Fruit fly (Drosophila melanogaster): ENCODE measurements around the gene PolD1.

PolD1 gene

DNA sequence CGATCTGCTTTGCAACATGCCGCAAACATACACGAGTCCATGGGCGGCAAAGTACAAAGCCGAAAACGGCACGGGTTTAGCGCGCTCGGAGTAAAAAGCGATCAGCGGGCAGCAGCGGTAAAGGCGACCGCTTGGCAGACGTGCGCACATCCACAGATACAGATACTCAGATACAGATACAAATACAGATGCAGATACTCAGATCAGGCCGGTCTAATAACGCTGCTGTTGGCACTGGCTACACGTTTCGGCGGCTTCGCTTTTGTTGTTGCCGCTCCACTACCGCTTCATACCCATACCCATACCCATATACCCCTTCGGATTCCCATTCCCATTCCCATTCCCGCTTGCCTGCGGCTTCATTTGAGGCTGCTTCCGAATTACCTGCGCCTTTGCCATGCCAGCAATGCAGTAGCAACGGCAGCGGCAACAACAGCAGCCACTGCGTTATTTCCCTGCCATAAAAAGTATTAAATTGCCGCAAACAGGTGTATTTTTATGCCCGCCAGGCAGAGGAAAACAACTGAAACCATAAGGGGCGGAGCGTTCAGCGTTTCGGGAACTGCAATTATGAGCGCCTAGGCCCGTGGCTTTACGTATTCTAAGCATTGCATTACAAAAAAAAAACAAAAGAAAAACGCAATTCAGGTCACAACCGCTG, 37.5 kb upstream of the PolD1 start (continued):
- no peak for TF ChIP-seq nerfin-1 (tag; optimal IDR thresholded peaks at IDR 0.05)
- no peak for TF ChIP-seq CG10654 (GFP tag; optimal IDR thresholded peaks at IDR 0.05)
- no peak for TF ChIP-seq Jarid2 (GFP tag; optimal IDR thresholded peaks at IDR 0.05)
- no peak for TF ChIP-seq CG2129 (GFP tag; IDR thresholded peaks at IDR 0.05; ENCODE audit: partially characterized antibody)
- peak; percentile 80 for TF ChIP-seq zen (tag; optimal IDR thresholded peaks at IDR 0.05)
- no peak for TF ChIP-seq CG12659 (GFP tag; optimal IDR thresholded peaks at IDR 0.05)
- TF ChIP-seq CG33557 (GFP tag; optimal IDR thresholded peaks at IDR 0.05), result no peak
- no peak for TF ChIP-seq CG18599 (GFP tag; optimal IDR thresholded peaks at IDR 0.05)
- TF ChIP-seq CG30020 (tag; optimal IDR thresholded peaks at IDR 0.05), result no peak
- no peak for TF ChIP-seq sqz (GFP tag; optimal IDR thresholded peaks at IDR 0.05)
- TF ChIP-seq CG2202 (tag; optimal IDR thresholded peaks at IDR 0.05), result no peak
- no peak for TF ChIP-seq pfk (GFP tag; optimal IDR thresholded peaks at IDR 0.05)
- peak in 1 of 2 experiments; percentile 96 for TF ChIP-seq tll (GFP tag; optimal IDR thresholded peaks at IDR 0.05)
- TF ChIP-seq row (GFP tag; IDR thresholded peaks at IDR 0.05), result no peak
- no peak for TF ChIP-seq CG4730 (GFP tag; IDR thresholded peaks at IDR 0.05)
- no peak for TF ChIP-seq Antp (GFP tag; optimal IDR thresholded peaks at IDR 0.05)
- TF ChIP-seq Gsc (GFP tag; IDR thresholded peaks at IDR 0.05), result no peak
- no peak for TF ChIP-seq gsb (GFP tag; IDR thresholded peaks at IDR 0.05)
- TF ChIP-seq run (tag; optimal IDR thresholded peaks at IDR 0.05), result no peak
- peak; percentile 9 for TF ChIP-seq Med (GFP tag)
- TF ChIP-seq nau (GFP tag; optimal IDR thresholded peaks at IDR 0.05), result no peak
- no peak for TF ChIP-seq Vsx1 (GFP tag; optimal IDR thresholded peaks at IDR 0.05)
- TF ChIP-seq Lim3 (GFP tag; IDR thresholded peaks at IDR 0.05), result no peak
- TF ChIP-seq CG1529 (GFP tag; optimal IDR thresholded peaks at IDR 0.05), result no peak
- peak; percentile 32 for TF ChIP-seq grn (GFP tag; optimal IDR thresholded peaks at IDR 0.05)
- TF ChIP-seq HLH54F (GFP tag; optimal IDR thresholded peaks at IDR 0.05), result no peak
- no peak for TF ChIP-seq emc (GFP tag; optimal IDR thresholded peaks at IDR 0.05)
- TF ChIP-seq da (GFP tag; optimal IDR thresholded peaks at IDR 0.05), result no peak
- no peak for TF ChIP-seq Bdp1 (GFP tag; optimal IDR thresholded peaks at IDR 0.05)
- no peak for TF ChIP-seq btn (GFP tag; optimal IDR thresholded peaks at IDR 0.05)
- TF ChIP-seq CG11247 (GFP tag; IDR thresholded peaks at IDR 0.05), result 0 out of 2 replicates have a peak, but pooled peaks have one; percentile 23
- TF ChIP-seq CG6175 (GFP tag; IDR thresholded peaks at IDR 0.05), result 0 out of 3 replicates have a peak, but pooled peaks have one; percentile 45
- TF ChIP-seq wor (GFP tag; IDR thresholded peaks at IDR 0.05), result no peak
- TF ChIP-seq CG15514 (GFP tag; optimal IDR thresholded peaks at IDR 0.05), result no peak
- TF ChIP-seq D19B (GFP tag; optimal IDR thresholded peaks at IDR 0.05), result no peak
- TF ChIP-seq pita (GFP tag; optimal IDR thresholded peaks at IDR 0.05), result no peak
- no peak for TF ChIP-seq klu (GFP tag; IDR thresholded peaks at IDR 0.05)
- TF ChIP-seq Hmx (GFP tag; optimal IDR thresholded peaks at IDR 0.05), result no peak
- TF ChIP-seq Spps (tag; optimal IDR thresholded peaks at IDR 0.05), result no peak
- TF ChIP-seq Abd-B (GFP tag; optimal IDR thresholded peaks at IDR 0.05), result no peak
- TF ChIP-seq CG30431 (GFP tag; optimal IDR thresholded peaks at IDR 0.05), result no peak
- no peak for TF ChIP-seq cas (GFP tag; IDR thresholded peaks at IDR 0.05)
- TF ChIP-seq CkIIα-i1 (GFP tag; IDR thresholded peaks at IDR 0.05), result no peak
- TF ChIP-seq trh (GFP tag; optimal IDR thresholded peaks at IDR 0.05), result no peak
- no peak for TF ChIP-seq CG15696 (tag; optimal IDR thresholded peaks at IDR 0.05)
- TF ChIP-seq BEAF-32 (GFP tag; optimal IDR thresholded peaks at IDR 0.05), result no peak
- peak; percentile 24 for TF ChIP-seq oc (tag; optimal IDR thresholded peaks at IDR 0.05)
- no peak for TF ChIP-seq CG7372 (GFP tag; IDR thresholded peaks at IDR 0.05)
- TF ChIP-seq chinmo (GFP tag; IDR thresholded peaks at IDR 0.05; ENCODE audit: partially characterized antibody), result 0 out of 4 replicates have a peak, but pooled peaks have one; percentile 27
- no peak for TF ChIP-seq CG9215 (GFP tag; IDR thresholded peaks at IDR 0.05)
